Worm (Caenorhabditis elegans): Measurements from ENCODE around the gene tceb-3.

tceb-3 gene

ce11 chrII:10894996-10895395 is 52.2 kb downstream of the tceb-3 start, which contains the start of gene sra-10:
Gene sra-10 (minus strand): TSS chrII:10895096.
- TF ChIP-seq C38D4.7 (GFP tag; optimal IDR thresholded peaks at IDR 0.05) (no peak), ref-2 (tag; optimal IDR thresholded peaks at IDR 0.05) (no peak), odd-2 (tag; optimal IDR thresholded peaks at IDR 0.05) (no peak), pros-1 (tag; optimal IDR thresholded peaks at IDR 0.05) (no peak), nhr-232 (tag; optimal IDR thresholded peaks at IDR 0.05) (no peak), unc-3 (GFP tag; conservative IDR thresholded peaks at IDR 0.05) (no peak), unc-3 (tag; optimal IDR thresholded peaks at IDR 0.05) (no peak), pha-4 (tag; optimal IDR thresholded peaks at IDR 0.05) (no peak), eyg-1 (tag; optimal IDR thresholded peaks at IDR 0.05) (no peak), tbx-7 (tag; optimal IDR thresholded peaks at IDR 0.05) (no peak), ceh-30 (tag; optimal IDR thresholded peaks at IDR 0.05) (no peak), sox-4 (tag; optimal IDR thresholded peaks at IDR 0.05) (no peak)
